Worm (Caenorhabditis elegans): ENCODE results near the gene nspg-3.

DNA sequence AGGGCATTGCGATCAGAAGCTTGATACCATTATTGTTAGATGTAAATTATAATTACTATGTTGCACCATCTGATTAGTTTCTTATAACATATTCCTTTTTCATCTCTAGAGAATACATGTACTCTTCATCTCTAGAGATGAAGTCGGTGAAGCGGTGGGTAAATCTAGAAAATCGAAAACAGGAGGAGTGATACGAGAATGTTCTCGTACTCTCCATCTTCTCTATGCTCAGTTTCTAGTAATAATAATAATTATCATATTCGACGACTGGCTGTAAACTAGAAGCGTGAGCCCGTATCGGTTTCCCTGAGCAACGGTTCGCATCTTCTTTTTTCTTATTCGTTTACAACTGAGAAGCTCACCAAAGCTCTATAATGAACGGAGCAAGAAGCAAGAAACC lies 16.2 kb downstream of the nspg-3 start:
- no peak for TF ChIP-seq nhr-237 (tag; optimal IDR thresholded peaks at IDR 0.05)
- TF ChIP-seq unc-62 (GFP tag; optimal IDR thresholded peaks at IDR 0.05): no peak
- no peak for TF ChIP-seq pha-4 (tag; optimal IDR thresholded peaks at IDR 0.05)
- TF ChIP-seq fos-1 (tag; optimal IDR thresholded peaks at IDR 0.05): no peak
- TF ChIP-seq tbx-2 (tag; optimal IDR thresholded peaks at IDR 0.05): no peak
- TF ChIP-seq lin-15B (tag; optimal IDR thresholded peaks at IDR 0.05): no peak
- no peak for TF ChIP-seq skn-1 (tag; optimal IDR thresholded peaks at IDR 0.05)
- TF ChIP-seq nfya-1 (tag; optimal IDR thresholded peaks at IDR 0.05; ENCODE audit: insufficient read depth): no peak
- TF ChIP-seq elt-1 (tag; optimal IDR thresholded peaks at IDR 0.05): no peak
- TF ChIP-seq jun-1 (tag; optimal IDR thresholded peaks at IDR 0.05): no peak
- no peak for TF ChIP-seq egl-5 (tag; optimal IDR thresholded peaks at IDR 0.05)
- TF ChIP-seq ama-1 (optimal IDR thresholded peaks at IDR 0.05): no peak
- no peak for TF ChIP-seq eor-1 (tag; optimal IDR thresholded peaks at IDR 0.05)
